Worm (Caenorhabditis elegans) whole organism, young adult: ENCODE data around the gene K10H10.7.

Experiments
- F22D6.2 ChIP-seq: sonication (generic microtip); optimal IDR thresholded peaks from 2 replicates; lab custom pipeline; 2016; ENCODE audit warnings: mild to moderate bottlenecking, missing genetic modification characterization, missing compliant biosample characterization
- ama-1 ChIP-seq, 3 experiments: fragments of 150-350 bp in 1 of 3; sonication (generic microtip) in 2 of 3; optimal IDR thresholded peaks; 2 replicates each; lab custom pipeline; 2014 to 2018; ENCODE audit warnings: missing biosample characterization in 2 of 3, missing genetic modification characterization in 2 of 3, missing genetic modification reagents in 2 of 3
- ccch-3 ChIP-seq: fragments of 200-800 bp; sonication (Bioruptor generic); optimal IDR thresholded peaks from 2 replicates; lab custom pipeline; 2018; ENCODE audit warnings: mild to moderate bottlenecking, missing genetic modification characterization, missing compliant biosample characterization
- efl-1 ChIP-seq: fragments of 150-350 bp; optimal IDR thresholded peaks from 2 replicates; lab custom pipeline; 2014; ENCODE audit warnings: missing biosample characterization, missing genetic modification reagents, missing genetic modification characterization
- him-1 ChIP-seq: sonication (generic microtip); optimal IDR thresholded peaks from 2 replicates; lab custom pipeline; 2016; ENCODE audit warnings: missing genotype, missing genetic modification reagents, missing genetic modification characterization, missing compliant biosample characterization
- lin-35 ChIP-seq, 3 experiments: fragments of 150-350 bp in 2 of 3; sonication (generic microtip) in 1 of 3; optimal IDR thresholded peaks; 2 replicates each; lab custom pipeline; 2014 to 2018; ENCODE audit warnings: missing biosample characterization in 3 of 3, missing genetic modification characterization in 3 of 3, missing genetic modification reagents in 3 of 3
- mxl-1 ChIP-seq: sonication (generic microtip); optimal IDR thresholded peaks from 2 replicates; lab custom pipeline; 2016; ENCODE audit warnings: missing genetic modification characterization, missing compliant biosample characterization
- pbrm-1 ChIP-seq: fragments of 200-800 bp; sonication (Bioruptor generic); IDR thresholded peaks from 2 replicates; pipeline ENCODE4 v1.3.6; 2022; ENCODE audit warnings: missing genetic modification reagents, missing genetic modification characterization, missing compliant biosample characterization
- unc-130 ChIP-seq: sonication (generic microtip); optimal IDR thresholded peaks from 2 replicates; lab custom pipeline; 2016; ENCODE audit warnings: missing genetic modification reagents, missing genetic modification characterization, missing compliant biosample characterization
- ztf-28 ChIP-seq: fragments of 200-800 bp; sonication (Bioruptor generic); IDR thresholded peaks from 2 replicates; pipeline ENCODE4 v1.3.6; 2022; ENCODE audit warnings: missing genetic modification reagents, missing genetic modification characterization, missing compliant biosample characterization

- TF ChIP-seq him-1 (no peak), pbrm-1 (GFP tag; lab: Robert Waterston, UW) (no peak), mxl-1 (no peak), F22D6.2 (tag; lab: Kevin White, UChicago) (no peak), efl-1 (GFP tag; lab: Kevin White, UChicago) (no peak), lin-35 (GFP tag; optimal IDR thresholded peaks at IDR 0.05; lab: Kevin White, UChicago) (no peak), ztf-28 (no peak), ama-1 (optimal IDR thresholded peaks at IDR 0.05; lab: Kevin White, UChicago) (no peak), ama-1 (GFP tag; optimal IDR thresholded peaks at IDR 0.05; lab: Kevin White, UChicago) (no peak), ccch-3 (GFP tag; lab: Kevin White, UChicago) (no peak), unc-130 (GFP tag; lab: Kevin White, UChicago) (no peak)
Measured at ce11 chrII:14506245-14506644, 1.2 kb downstream of the K10H10.7 start, which contains the start of gene K10H10.12.
